Fruit fly (Drosophila melanogaster): Measurements from ENCODE around the gene CG1116.

dm6 chr3R:5205319-5206033, 14.0 kb upstream of the CG1116 start:
- TF ChIP-seq hkb (optimal IDR thresholded peaks at IDR 0.05) (no peak), hkb (GFP tag; IDR thresholded peaks at IDR 0.05) (no peak), grau (tag; optimal IDR thresholded peaks at IDR 0.05) (no peak), CG8478 (optimal IDR thresholded peaks at IDR 0.05) (no peak), Ada2b (GFP tag; IDR thresholded peaks at IDR 0.05) (no peak), Xbp1 (GFP tag; optimal IDR thresholded peaks at IDR 0.05) (no peak), GATAe (GFP tag; conservative IDR thresholded peaks at IDR 0.05) (no peak), Gug (GFP tag; IDR thresholded peaks at IDR 0.05) (no peak)
